Worm (Caenorhabditis elegans) whole organism, mixed stage, embryonic: ENCODE data around the gene egl-5.

Source experiments
- elt-1 ChIP-seq: sonication (generic microtip); optimal IDR thresholded peaks from 2 replicates; lab custom pipeline; 2017; ENCODE audit warnings: missing genetic modification characterization, mild to moderate bottlenecking, missing compliant biosample characterization, antibody characterized with exemption, moderate library complexity, borderline replicate concordance; ENCODE audit not compliant: insufficient read depth
- sptf-1 ChIP-seq: sonication (generic microtip); optimal IDR thresholded peaks from 2 replicates; lab custom pipeline; 2017; ENCODE audit warnings: mild to moderate bottlenecking, missing genetic modification characterization, moderate library complexity, missing compliant biosample characterization
- unc-39 ChIP-seq: fragments of 150-350 bp; optimal IDR thresholded peaks from 2 replicates; lab custom pipeline; 2014; ENCODE audit warnings: missing biosample characterization, missing genetic modification characterization
- zip-8 ChIP-seq: fragments of 150-350 bp; optimal IDR thresholded peaks from 2 replicates; lab custom pipeline; 2014; ENCODE audit warnings: missing biosample characterization, missing genetic modification characterization

- TF ChIP-seq sptf-1 (tag; lab: Kevin White, UChicago) (no peak), zip-8 (tag; lab: Kevin White, UChicago) (no peak), unc-39 (no peak), elt-1 (no peak)
Observed at ce11 chrIII:7767415-7767814, 46.8 kb upstream of the egl-5 start, which contains the start of gene ZK686.5.
